Worm (Caenorhabditis elegans): ENCODE data around the gene him-17.
"Not testable (repeated sequence)": the region's sequence is repeated elsewhere in the genome, so short reads cannot be mapped to it uniquely, and the experiment has no call there.

- TF ChIP-seq hnd-1 (tag; optimal IDR thresholded peaks at IDR 0.05); ceh-13 (GFP tag; optimal IDR thresholded peaks at IDR 0.05); B0310.2 (tag; optimal IDR thresholded peaks at IDR 0.05); tbx-37 (GFP tag; conservative IDR thresholded peaks at IDR 0.05); pes-1 (GFP tag; IDR thresholded peaks at IDR 0.05); flt-1 (GFP tag; IDR thresholded peaks at IDR 0.05); ama-1 (optimal IDR thresholded peaks at IDR 0.05); hmg-4 (GFP tag; optimal IDR thresholded peaks at IDR 0.05); aly-1 (tag; optimal IDR thresholded peaks at IDR 0.05); ets-7 (tag; optimal IDR thresholded peaks at IDR 0.05); tbx-11 (GFP tag; IDR thresholded peaks at IDR 0.05); F13C5.2 (tag; optimal IDR thresholded peaks at IDR 0.05); ceh-36 (tag; optimal IDR thresholded peaks at IDR 0.05): not testable (repeated sequence)
Measured at ce11 chrV:13134786-13135185, 41.7 kb upstream of the him-17 start, which contains the start of gene clec-225.

Data from whole organism, early embryonic.